Worm (Caenorhabditis elegans) whole organism, L2 larva: ENCODE data around the gene F44E2.8.

ENCODE experiments used
- C34F6.9 ChIP-seq: fragments of 150-350 bp; optimal IDR thresholded peaks from 2 replicates; lab custom pipeline; 2014; ENCODE audit warnings: missing biosample characterization, missing genetic modification characterization
- F13H6.1 ChIP-seq: sonication (generic microtip); optimal IDR thresholded peaks from 2 replicates; lab custom pipeline; 2016; ENCODE audit warnings: missing genetic modification characterization, missing compliant biosample characterization
- R02D3.7 ChIP-seq: fragments of 150-350 bp; optimal IDR thresholded peaks from 2 replicates; lab custom pipeline; 2014; ENCODE audit warnings: missing biosample characterization, missing genetic modification characterization
- Y55F3AM.14 ChIP-seq: fragments of 200-800 bp; sonication (Bioruptor generic); optimal IDR thresholded peaks from 2 replicates; lab custom pipeline; 2018; ENCODE audit warnings: mild to moderate bottlenecking, missing genetic modification characterization, missing compliant biosample characterization
- ZK546.5 ChIP-seq: sonication (generic microtip); optimal IDR thresholded peaks from 2 replicates; lab custom pipeline; 2017; ENCODE audit warnings: missing biosample characterization, missing genetic modification characterization
- alr-1 ChIP-seq: fragments of 150-350 bp; optimal IDR thresholded peaks from 2 replicates; lab custom pipeline; 2014; ENCODE audit warnings: missing biosample characterization, missing genetic modification characterization
- aly-2 ChIP-seq: fragments of 150-350 bp; optimal IDR thresholded peaks from 2 replicates; lab custom pipeline; 2014; ENCODE audit warnings: missing biosample characterization, missing genetic modification characterization
- ama-1 ChIP-seq: fragments of 150-350 bp; optimal IDR thresholded peaks from 2 replicates; lab custom pipeline; 2018; ENCODE audit warnings: inconsistent platforms
- blmp-1 ChIP-seq: sonication (generic microtip); optimal IDR thresholded peaks from 2 replicates; lab custom pipeline; 2017; ENCODE audit warnings: missing genetic modification characterization, mild to moderate bottlenecking, missing compliant biosample characterization, antibody characterized with exemption, moderate library complexity; ENCODE audit not compliant: insufficient read depth
- ceh-16 ChIP-seq: fragments of 150-350 bp; optimal IDR thresholded peaks from 2 replicates; lab custom pipeline; 2014; ENCODE audit warnings: missing biosample characterization, missing genetic modification characterization
- ceh-82 ChIP-seq: fragments of 150-350 bp; optimal IDR thresholded peaks from 2 replicates; lab custom pipeline; 2014; ENCODE audit warnings: missing biosample characterization, missing genetic modification characterization
- crh-2 ChIP-seq: sonication (generic microtip); optimal IDR thresholded peaks from 2 replicates; lab custom pipeline; 2017; ENCODE audit warnings: missing biosample characterization, missing genetic modification characterization
- dmd-4 ChIP-seq: sonication (generic microtip); optimal IDR thresholded peaks from 2 replicates; lab custom pipeline; 2017; ENCODE audit warnings: missing biosample characterization, missing genetic modification characterization
- egl-27 ChIP-seq: sonication (generic microtip); optimal IDR thresholded peaks from 3 replicates; lab custom pipeline; 2017; ENCODE audit warnings: missing biosample characterization, missing genetic modification reagents, missing genetic modification characterization
- elt-1 ChIP-seq: fragments of 150-350 bp; optimal IDR thresholded peaks from 2 replicates; lab custom pipeline; 2014; ENCODE audit warnings: missing biosample characterization, missing genetic modification characterization
- fos-1 ChIP-seq: fragments of 150-350 bp; optimal IDR thresholded peaks from 2 replicates; lab custom pipeline; 2014; ENCODE audit warnings: missing biosample characterization, missing genetic modification characterization
- gmeb-1 ChIP-seq: fragments of 150-350 bp; optimal IDR thresholded peaks from 2 replicates; lab custom pipeline; 2014; ENCODE audit warnings: missing biosample characterization, missing genetic modification characterization
- lin-11 ChIP-seq: fragments of 150-350 bp; sonication (generic microtip); optimal IDR thresholded peaks from 2 replicates; lab custom pipeline; 2014; ENCODE audit warnings: missing biosample characterization, missing genetic modification characterization, inconsistent platforms, mixed read lengths
- lin-13 ChIP-seq: fragments of 150-350 bp; optimal IDR thresholded peaks from 2 replicates; lab custom pipeline; 2014; ENCODE audit warnings: missing biosample characterization, missing genetic modification reagents, missing genetic modification characterization
- lsy-2 ChIP-seq, 2 experiments: fragments of 150-350 bp in 1 of 2; sonication (generic microtip) in 1 of 2; optimal IDR thresholded peaks; 2 replicates each; lab custom pipeline; 2014 to 2017; ENCODE audit warnings: missing biosample characterization in 2 of 2, missing genetic modification characterization in 2 of 2
- mab-5 ChIP-seq: fragments of 150-350 bp; optimal IDR thresholded peaks from 2 replicates; lab custom pipeline; 2014; ENCODE audit warnings: missing biosample characterization, missing genetic modification characterization
- mbf-1 ChIP-seq: sonication (generic microtip); optimal IDR thresholded peaks from 2 replicates; lab custom pipeline; 2017; ENCODE audit warnings: missing biosample characterization, missing genetic modification characterization
- mdl-1 ChIP-seq, 2 experiments: fragments of 150-350 bp in 1 of 2; sonication (generic microtip) in 1 of 2; optimal IDR thresholded peaks; 2 replicates each; lab custom pipeline; 2017; ENCODE audit warnings: missing biosample characterization in 2 of 2, missing genetic modification characterization in 2 of 2
- nhr-10 ChIP-seq: sonication (generic microtip); optimal IDR thresholded peaks from 2 replicates; lab custom pipeline; 2017; ENCODE audit warnings: missing biosample characterization, missing genetic modification characterization
- nhr-11 ChIP-seq: fragments of 150-350 bp; optimal IDR thresholded peaks from 2 replicates; lab custom pipeline; 2014; ENCODE audit warnings: missing biosample characterization, missing genetic modification characterization
- nhr-12 ChIP-seq: fragments of 150-350 bp; optimal IDR thresholded peaks from 2 replicates; lab custom pipeline; 2014; ENCODE audit warnings: missing biosample characterization, missing genetic modification characterization
- nhr-129 ChIP-seq: fragments of 150-350 bp; optimal IDR thresholded peaks from 2 replicates; lab custom pipeline; 2014; ENCODE audit warnings: missing biosample characterization, missing genetic modification characterization
- nhr-21 ChIP-seq: fragments of 150-350 bp; optimal IDR thresholded peaks from 2 replicates; lab custom pipeline; 2014; ENCODE audit warnings: missing biosample characterization, missing genetic modification characterization
- nhr-23 ChIP-seq: fragments of 150-350 bp; optimal IDR thresholded peaks from 2 replicates; lab custom pipeline; 2014; ENCODE audit warnings: missing biosample characterization, missing genetic modification reagents, missing genetic modification characterization
- nhr-25 ChIP-seq: fragments of 150-350 bp; sonication (generic microtip); optimal IDR thresholded peaks from 3 replicates; lab custom pipeline; 2014; ENCODE audit warnings: missing biosample characterization, missing genetic modification characterization
- nhr-6 ChIP-seq: fragments of 150-350 bp; optimal IDR thresholded peaks from 2 replicates; lab custom pipeline; 2014; ENCODE audit warnings: missing biosample characterization, missing genetic modification characterization
- nhr-77 ChIP-seq: fragments of 150-350 bp; optimal IDR thresholded peaks from 2 replicates; lab custom pipeline; 2014; ENCODE audit warnings: missing biosample characterization, missing genetic modification characterization
- peb-1 ChIP-seq: fragments of 150-350 bp; optimal IDR thresholded peaks from 2 replicates; lab custom pipeline; 2014; ENCODE audit warnings: missing biosample characterization, missing genetic modification characterization
- sem-4 ChIP-seq: fragments of 150-350 bp; optimal IDR thresholded peaks from 2 replicates; lab custom pipeline; 2014; ENCODE audit warnings: missing biosample characterization, missing genetic modification reagents, missing genetic modification characterization
- skn-1 ChIP-seq: sonication (generic microtip); optimal IDR thresholded peaks from 2 replicates; lab custom pipeline; 2017; ENCODE audit warnings: missing biosample characterization, missing genetic modification characterization
- sma-3 ChIP-seq: sonication (generic microtip); optimal IDR thresholded peaks from 2 replicates; lab custom pipeline; 2016; ENCODE audit warnings: missing genetic modification reagents, missing genetic modification characterization, missing compliant biosample characterization
- sma-9 ChIP-seq, 2 experiments: fragments of 150-350 bp in 1 of 2; sonication (generic microtip) in 1 of 2; optimal IDR thresholded peaks; 2 replicates each; lab custom pipeline; 2014 to 2016; ENCODE audit warnings: missing genetic modification characterization in 2 of 2, mild to moderate bottlenecking in 1 of 2, missing biosample characterization in 1 of 2, missing compliant biosample characterization in 1 of 2, missing genetic modification reagents in 1 of 2, moderate library complexity in 1 of 2
- snpc-4 ChIP-seq: fragments of 150-350 bp; optimal IDR thresholded peaks from 2 replicates; lab custom pipeline; 2014; ENCODE audit warnings: missing biosample characterization, missing genetic modification characterization
- unc-39 ChIP-seq: fragments of 150-350 bp; optimal IDR thresholded peaks from 2 replicates; lab custom pipeline; 2014; ENCODE audit warnings: missing biosample characterization, missing genetic modification characterization
- unc-55 ChIP-seq: fragments of 150-350 bp; sonication (generic microtip); optimal IDR thresholded peaks from 3 replicates; lab custom pipeline; 2014; ENCODE audit warnings: missing biosample characterization, missing genetic modification reagents, missing genetic modification characterization
- unc-62 ChIP-seq: fragments of 150-350 bp; optimal IDR thresholded peaks from 2 replicates; lab custom pipeline; 2014; ENCODE audit warnings: missing biosample characterization, missing genetic modification reagents, missing genetic modification characterization
- zag-1 ChIP-seq: fragments of 150-350 bp; optimal IDR thresholded peaks from 2 replicates; lab custom pipeline; 2014; ENCODE audit warnings: missing biosample characterization, missing genetic modification characterization
- ztf-1 ChIP-seq: fragments of 200-800 bp; sonication (Bioruptor generic); conservative IDR thresholded peaks from 2 replicates; pipeline ENCODE4 v1.3.6; 2022; ENCODE audit warnings: missing genetic modification characterization, missing compliant biosample characterization
- ztf-11 ChIP-seq: sonication (generic microtip); optimal IDR thresholded peaks from 2 replicates; lab custom pipeline; 2017; ENCODE audit warnings: missing biosample characterization, missing genetic modification characterization
- ztf-4 ChIP-seq: fragments of 150-350 bp; optimal IDR thresholded peaks from 2 replicates; lab custom pipeline; 2014; ENCODE audit warnings: missing biosample characterization, missing genetic modification characterization

The F44E2.8 gene

DNA sequence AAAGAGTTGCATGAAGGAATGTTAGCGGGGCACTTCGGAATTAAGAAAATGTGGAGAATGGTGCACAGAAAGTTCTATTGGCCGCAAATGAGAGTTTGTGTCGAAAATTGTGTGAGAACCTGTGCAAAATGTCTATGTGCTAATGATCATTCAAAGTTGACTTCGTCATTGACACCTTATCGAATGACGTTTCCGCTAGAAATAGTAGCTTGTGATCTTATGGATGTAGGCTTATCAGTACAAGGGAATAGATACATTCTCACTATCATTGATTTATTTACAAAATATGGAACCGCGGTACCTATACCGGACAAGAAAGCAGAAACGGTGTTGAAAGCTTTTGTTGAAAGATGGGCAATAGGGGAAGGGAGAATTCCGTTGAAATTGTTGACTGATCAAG is 8.8 kb upstream of the F44E2.8 start:
- TF ChIP-seq ztf-4 (tag; lab: Kevin White, UChicago) (no peak), aly-2 (tag; lab: Kevin White, UChicago) (no peak), snpc-4 (tag; lab: Kevin White, UChicago) (no peak), skn-1 (tag; lab: Kevin White, UChicago) (no peak), peb-1 (tag; lab: Kevin White, UChicago) (no peak), nhr-77 (no peak), ztf-11 (tag; lab: Kevin White, UChicago) (no peak), sem-4 (tag; lab: Kevin White, UChicago) (no peak), unc-39 (no peak), lsy-2 (tag; optimal IDR thresholded peaks at IDR 0.05; lab: Kevin White, UChicago) (no peak), nhr-23 (tag; lab: Kevin White, UChicago) (no peak), fos-1 (tag; lab: Kevin White, UChicago) (no peak), crh-2 (no peak), mbf-1 (no peak)

ce11 chrIII:8851961-8852360 is 2.3 kb upstream of the F44E2.8 start, which contains the start of gene plg-1:
Gene plg-1, plus strand, starts transcription at chrIII:8852261.
- no peak for TF ChIP-seq fos-1 (tag; lab: Kevin White, UChicago)
- TF ChIP-seq crh-2, result no peak
- no peak for TF ChIP-seq F13H6.1 (tag; lab: Kevin White, UChicago)
- TF ChIP-seq blmp-1 (tag; lab: Kevin White, UChicago), result no peak
- no peak for TF ChIP-seq lin-11 (tag; lab: Kevin White, UChicago)
- TF ChIP-seq ceh-16 (tag; lab: Kevin White, UChicago), result no peak
- TF ChIP-seq R02D3.7, result no peak
- no peak for TF ChIP-seq nhr-12 (tag; lab: Kevin White, UChicago)
- no peak for TF ChIP-seq snpc-4 (tag; lab: Kevin White, UChicago)
- TF ChIP-seq ztf-11 (tag; lab: Kevin White, UChicago), result no peak
- TF ChIP-seq lin-13 (GFP tag; lab: Kevin White, UChicago), result no peak
- no peak for TF ChIP-seq ceh-82 (tag; lab: Kevin White, UChicago)
- TF ChIP-seq nhr-23 (tag; lab: Kevin White, UChicago), result no peak
- TF ChIP-seq elt-1 (tag; lab: Kevin White, UChicago), result no peak
- no peak for TF ChIP-seq C34F6.9
- no peak for TF ChIP-seq nhr-11 (tag; lab: Kevin White, UChicago)

DNA sequence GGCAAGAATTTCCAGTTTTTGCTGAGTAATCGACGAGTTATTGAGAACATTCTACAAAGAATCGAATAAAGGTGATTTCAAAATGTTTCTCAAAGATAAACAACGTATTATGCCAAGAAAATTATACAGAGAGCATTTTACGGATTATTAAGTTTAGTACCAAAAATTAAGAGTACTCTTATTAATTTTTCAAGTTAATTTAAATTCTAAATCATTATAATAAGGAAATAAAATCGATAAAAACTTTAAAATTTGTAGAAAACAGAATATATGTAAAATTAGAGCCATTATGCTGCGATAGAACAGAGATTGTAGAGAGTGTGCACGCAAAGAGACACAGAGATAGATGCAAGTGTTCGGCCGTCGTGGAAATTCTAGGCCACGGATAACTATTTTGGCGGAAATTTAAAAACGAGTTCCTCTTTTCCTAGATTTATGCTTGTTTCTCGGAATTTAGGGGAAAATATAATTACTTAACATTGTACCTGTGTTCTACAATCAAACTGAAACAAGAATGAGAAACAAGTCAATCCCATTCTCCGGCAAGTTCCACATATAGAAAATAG is 888 bp upstream of the F44E2.8 start, which contains the start of gene F44E2.9:
TSS of gene F44E2.9 (minus strand) at position 51 of the 566 bp plus-strand sequence.
- TF ChIP-seq blmp-1 (tag; lab: Kevin White, UChicago), result no peak
- TF ChIP-seq ceh-82 (tag; lab: Kevin White, UChicago), result no peak
- TF ChIP-seq unc-55, result peak; percentile 90
- TF ChIP-seq gmeb-1 (tag; lab: Kevin White, UChicago), result peak; percentile 91
- TF ChIP-seq nhr-25 (tag; lab: Kevin White, UChicago), result no peak
- no peak for TF ChIP-seq nhr-12 (tag; lab: Kevin White, UChicago)
- no peak for TF ChIP-seq sem-4 (tag; lab: Kevin White, UChicago)
- TF ChIP-seq dmd-4 (tag; lab: Kevin White, UChicago), result no peak
- peak; percentile 45 to 84 for TF ChIP-seq lsy-2 (tag; optimal IDR thresholded peaks at IDR 0.05; lab: Kevin White, UChicago)
- TF ChIP-seq ZK546.5 (tag; lab: Kevin White, UChicago), result no peak
- TF ChIP-seq Y55F3AM.14, result no peak
- TF ChIP-seq nhr-10 (tag; lab: Kevin White, UChicago), result no peak
- TF ChIP-seq crh-2, result peak; percentile 50
- no peak for TF ChIP-seq nhr-21 (tag; lab: Kevin White, UChicago)
- peak; percentile 70 for TF ChIP-seq sma-9 (GFP tag; optimal IDR thresholded peaks at IDR 0.05; lab: Kevin White, UChicago)
- TF ChIP-seq sma-9 (tag; optimal IDR thresholded peaks at IDR 0.05; lab: Kevin White, UChicago), result no peak
- TF ChIP-seq ztf-4 (tag; lab: Kevin White, UChicago), result no peak
- TF ChIP-seq mbf-1, result no peak
- TF ChIP-seq lin-11 (tag; lab: Kevin White, UChicago), result peak; percentile 31
- TF ChIP-seq aly-2 (tag; lab: Kevin White, UChicago), result no peak
- TF ChIP-seq F13H6.1 (tag; lab: Kevin White, UChicago), result no peak
- peak; percentile 60 for TF ChIP-seq sma-3
- no peak for TF ChIP-seq mab-5 (tag; lab: Kevin White, UChicago)
- peak; percentile 8 for TF ChIP-seq nhr-6 (tag; lab: Kevin White, UChicago)
- peak; percentile 54 for TF ChIP-seq nhr-129 (tag; lab: Kevin White, UChicago)
- TF ChIP-seq zag-1 (tag; lab: Kevin White, UChicago), result no peak
- no peak for TF ChIP-seq ama-1 (lab: Kevin White, UChicago)
- TF ChIP-seq egl-27 (tag; lab: Kevin White, UChicago), result no peak
- peak; percentile 18 for TF ChIP-seq fos-1 (tag; lab: Kevin White, UChicago)
- no peak for TF ChIP-seq unc-62 (GFP tag; lab: Kevin White, UChicago)
- TF ChIP-seq nhr-23 (tag; lab: Kevin White, UChicago), result no peak
- TF ChIP-seq unc-39, result no peak
- no peak for TF ChIP-seq peb-1 (tag; lab: Kevin White, UChicago)
- no peak for TF ChIP-seq alr-1
- TF ChIP-seq skn-1 (tag; lab: Kevin White, UChicago), result peak; percentile 7
- no peak for TF ChIP-seq R02D3.7
- TF ChIP-seq lin-13 (GFP tag; lab: Kevin White, UChicago), result no peak
- peak; percentile 87 for TF ChIP-seq C34F6.9
- TF ChIP-seq mdl-1 (tag; optimal IDR thresholded peaks at IDR 0.05; lab: Kevin White, UChicago), result no peak
- TF ChIP-seq ztf-1 (GFP tag; lab: Robert Waterston, UW), result no peak
- TF ChIP-seq snpc-4 (tag; lab: Kevin White, UChicago), result no peak
- TF ChIP-seq elt-1 (tag; lab: Kevin White, UChicago), result no peak
